Worm (Caenorhabditis elegans) whole organism, young adult: Measurements from ENCODE around the gene W04G3.13.

Experiments
- athp-1 ChIP-seq: sonication (generic microtip); optimal IDR thresholded peaks from 2 replicates; lab custom pipeline; 2017; ENCODE audit warnings: mild to moderate bottlenecking, missing genetic modification characterization, missing compliant biosample characterization
- bed-1 ChIP-seq: fragments of 200-800 bp; sonication (Bioruptor generic); IDR thresholded peaks from 2 replicates; pipeline ENCODE4 v1.3.6; 2022; ENCODE audit warnings: missing genetic modification reagents, missing genetic modification characterization, missing compliant biosample characterization
- egl-44 ChIP-seq: fragments of 200-800 bp; sonication (Bioruptor generic); IDR thresholded peaks from 2 replicates; pipeline ENCODE4 v1.3.6; 2022; ENCODE audit warnings: missing genetic modification reagents, missing genetic modification characterization, missing compliant biosample characterization
- ekl-4 ChIP-seq: fragments of 200-800 bp; sonication (Bioruptor generic); IDR thresholded peaks from 2 replicates; pipeline ENCODE4 v1.3.6; 2022; ENCODE audit warnings: missing genetic modification reagents, missing genetic modification characterization, missing compliant biosample characterization
- nfya-1 ChIP-seq: sonication (generic microtip); optimal IDR thresholded peaks from 2 replicates; lab custom pipeline; 2017; ENCODE audit warnings: antibody characterized with exemption, missing compliant biosample characterization, missing genetic modification characterization, borderline replicate concordance; ENCODE audit not compliant: insufficient read depth
- unc-130 ChIP-seq: sonication (generic microtip); optimal IDR thresholded peaks from 2 replicates; lab custom pipeline; 2016; ENCODE audit warnings: missing genetic modification reagents, missing genetic modification characterization, missing compliant biosample characterization
- unc-62 ChIP-seq: fragments of 150-350 bp; optimal IDR thresholded peaks from 2 replicates; lab custom pipeline; 2014; ENCODE audit warnings: missing biosample characterization, missing genetic modification reagents, missing genetic modification characterization

- TF ChIP-seq unc-130 (GFP tag; lab: Kevin White, UChicago) (no peak), nfya-1 (tag; lab: Kevin White, UChicago) (no peak), ekl-4 (GFP tag; lab: Robert Waterston, UW) (no peak), unc-62 (GFP tag; lab: Kevin White, UChicago) (no peak), egl-44 (GFP tag; lab: Robert Waterston, UW) (no peak), bed-1 (GFP tag; lab: Robert Waterston, UW) (no peak), athp-1 (no peak)
Measured at ce11 chrX:11067256-11067655, 12.3 kb downstream of the W04G3.13 start.
